Worm (Caenorhabditis elegans): ENCODE measurements around the gene C01C4.3.

- TF ChIP-seq dao-5 (tag; optimal IDR thresholded peaks at IDR 0.05) (no peak), W03F9.2 (tag; optimal IDR thresholded peaks at IDR 0.05) (no peak), him-1 (tag; optimal IDR thresholded peaks at IDR 0.05) (peak; percentile 60)
These were observed 2.5 kb upstream of the C01C4.3 start for ce11 chrX:3694172-3694571.
